Fruit fly (Drosophila melanogaster) whole organism, embryonic: ENCODE measurements around the gene Dpm3.

Source experiments
- Ada2b ChIP-seq: fragments of 200-800 bp; sonication (Bioruptor generic); IDR thresholded peaks from 2 replicates; pipeline ENCODE4 v1.3.6; 2022; ENCODE audit warnings: missing biosample characterization, missing genetic modification characterization
- Awh ChIP-seq: fragments of 200-800 bp; sonication (Bioruptor generic); IDR thresholded peaks from 2 replicates; pipeline ENCODE4, ENCODE4 v1.3.6; 2022; ENCODE audit warnings: missing biosample characterization, missing genetic modification characterization
- B-H1 ChIP-seq: fragments of 200-800 bp; sonication (Bioruptor generic); IDR thresholded peaks from 3 replicates; pipeline ENCODE4 v1.3.6; 2022; ENCODE audit warnings: missing biosample characterization, missing genetic modification characterization
- CG10147 ChIP-seq: fragments of 200-800 bp; sonication (Bioruptor generic); optimal IDR thresholded peaks from 2 replicates; lab custom pipeline; 2019; ENCODE audit warnings: missing biosample characterization, mild to moderate bottlenecking, missing genetic modification characterization, moderate library complexity
- CG10267 ChIP-seq: fragments of 200-800 bp; sonication (Bioruptor generic); optimal IDR thresholded peaks from 2 replicates; lab custom pipeline; 2018; ENCODE audit warnings: missing biosample characterization, mild to moderate bottlenecking, missing genetic modification characterization, moderate library complexity
- CG10654 ChIP-seq: fragments of 200-800 bp; sonication (Bioruptor generic); optimal IDR thresholded peaks from 2 replicates; lab custom pipeline; 2016; ENCODE audit warnings: missing biosample characterization, missing genetic modification characterization
- CG11456 ChIP-seq: fragments of 200-800 bp; sonication (Bioruptor generic); IDR thresholded peaks from 3 replicates; pipeline ENCODE4 v1.3.6; 2022; ENCODE audit warnings: missing biosample characterization, missing genetic modification characterization
- CG12155 ChIP-seq: fragments of 200-800 bp; sonication (Bioruptor generic); optimal IDR thresholded peaks from 3 replicates; lab custom pipeline; 2016; ENCODE audit warnings: missing biosample characterization, missing genetic modification characterization
- CG12236 ChIP-seq: fragments of 200-800 bp; sonication (Bioruptor generic); optimal IDR thresholded peaks from 2 replicates; lab custom pipeline; 2016; ENCODE audit warnings: missing biosample characterization, missing genetic modification characterization
- CG12299 ChIP-seq: fragments of 200-800 bp; sonication (Bioruptor generic); optimal IDR thresholded peaks from 2 replicates; lab custom pipeline; 2018; ENCODE audit warnings: missing biosample characterization, mild to moderate bottlenecking, missing genetic modification characterization
- CG13287 ChIP-seq: fragments of 200-800 bp; sonication (Bioruptor generic); IDR thresholded peaks from 2 replicates; pipeline ENCODE4 v1.3.6; 2022; ENCODE audit warnings: missing biosample characterization, missing genetic modification characterization; ENCODE audit not compliant: partially characterized antibody
- CG15479 ChIP-seq: fragments of 200-800 bp; sonication (Bioruptor generic); optimal IDR thresholded peaks from 3 replicates; lab custom pipeline; 2019; ENCODE audit warnings: missing biosample characterization, mild to moderate bottlenecking, missing genetic modification characterization, moderate library complexity
- CG17802 ChIP-seq: fragments of 200-800 bp; sonication (Bioruptor generic); optimal IDR thresholded peaks from 2 replicates; lab custom pipeline; 2018; ENCODE audit warnings: missing biosample characterization, mild to moderate bottlenecking, missing genetic modification characterization, moderate library complexity
- CG2120 ChIP-seq: fragments of 200-800 bp; sonication (Bioruptor generic); optimal IDR thresholded peaks from 3 replicates; lab custom pipeline; 2016; ENCODE audit warnings: missing biosample characterization, missing genetic modification characterization
- CG30403 ChIP-seq: fragments of 200-800 bp; sonication (Bioruptor generic); optimal IDR thresholded peaks from 3 replicates; lab custom pipeline; 2016; ENCODE audit warnings: missing biosample characterization, missing genetic modification characterization
- CG3163 ChIP-seq: fragments of 200-800 bp; sonication (Bioruptor generic); optimal IDR thresholded peaks from 3 replicates; lab custom pipeline; 2016; ENCODE audit warnings: missing biosample characterization, missing genetic modification characterization
- CG32772 ChIP-seq: fragments of 200-800 bp; sonication (Bioruptor generic); IDR thresholded peaks from 2 replicates; pipeline ENCODE4 v1.3.6; 2022; ENCODE audit warnings: missing biosample characterization, missing genetic modification characterization
- CG3995 ChIP-seq: fragments of 200-800 bp; sonication (Bioruptor generic); optimal IDR thresholded peaks from 3 replicates; lab custom pipeline; 2016; ENCODE audit warnings: missing biosample characterization, missing genetic modification characterization
- CG42726 ChIP-seq: fragments of 200-800 bp; sonication (Bioruptor generic); IDR thresholded peaks from 2 replicates; pipeline ENCODE4 v1.3.6; 2022; ENCODE audit warnings: missing biosample characterization, missing genetic modification characterization; ENCODE audit not compliant: partially characterized antibody
- CG7556 ChIP-seq: fragments of 200-800 bp; sonication (Bioruptor generic); optimal IDR thresholded peaks from 2 replicates; lab custom pipeline; 2017; ENCODE audit warnings: missing biosample characterization, mild to moderate bottlenecking, missing genetic modification characterization
- CG7963 ChIP-seq: fragments of 200-800 bp; sonication (Bioruptor generic); IDR thresholded peaks from 3 replicates; pipeline ENCODE4 v1.3.6; 2022; ENCODE audit warnings: missing biosample characterization, missing genetic modification characterization; ENCODE audit not compliant: partially characterized antibody
- CG9817 ChIP-seq: fragments of 200-800 bp; sonication (Bioruptor generic); optimal IDR thresholded peaks from 2 replicates; lab custom pipeline; 2018; ENCODE audit warnings: missing biosample characterization, mild to moderate bottlenecking, missing genetic modification characterization, moderate library complexity
- Camta ChIP-seq: fragments of 200-800 bp; sonication (Bioruptor generic); optimal IDR thresholded peaks from 2 replicates; lab custom pipeline; 2016; ENCODE audit warnings: missing biosample characterization, missing genetic modification characterization
- Deaf1 ChIP-seq: fragments of 200-800 bp; optimal IDR thresholded peaks from 3 replicates; lab custom pipeline; 2019; ENCODE audit warnings: missing biosample characterization, mild to moderate bottlenecking, missing genetic modification characterization, moderate library complexity
- Dek ChIP-seq: fragments of 200-800 bp; sonication (Bioruptor generic); optimal IDR thresholded peaks from 3 replicates; lab custom pipeline; 2019; ENCODE audit warnings: missing biosample characterization, mild to moderate bottlenecking, missing genetic modification characterization, moderate library complexity
- Doc2 ChIP-seq: fragments of 200-800 bp; sonication (Bioruptor generic); IDR thresholded peaks from 2 replicates; pipeline ENCODE4 v1.3.6; 2022; ENCODE audit warnings: missing biosample characterization, missing genetic modification characterization
- Drgx ChIP-seq: fragments of 200-800 bp; sonication (Bioruptor generic); IDR thresholded peaks from 2 replicates; pipeline ENCODE4 v1.3.6; 2022; ENCODE audit warnings: missing biosample characterization, missing genetic modification characterization
- Eip74EF ChIP-seq, 2 experiments: fragments of 200-800 bp in 1 of 2; fragments of >200 bp in 1 of 2; sonication (Bioruptor generic) in 1 of 2; optimal IDR thresholded peaks; 2 replicates each; lab custom pipeline; 2017 to 2019; ENCODE audit warnings: missing biosample characterization in 2 of 2, missing genetic modification characterization in 2 of 2, mild to moderate bottlenecking in 1 of 2, moderate library complexity in 1 of 2
- Fer3 ChIP-seq: fragments of 200-800 bp; sonication (Bioruptor generic); optimal IDR thresholded peaks from 2 replicates; lab custom pipeline; 2018; ENCODE audit warnings: missing biosample characterization, mild to moderate bottlenecking, missing genetic modification characterization, moderate library complexity
- HLH4C ChIP-seq: fragments of 200-800 bp; sonication (Bioruptor generic); IDR thresholded peaks from 3 replicates; pipeline ENCODE4 v1.3.6; 2022; ENCODE audit warnings: missing biosample characterization, missing genetic modification characterization; ENCODE audit not compliant: partially characterized antibody
- Hand ChIP-seq: fragments of 200-800 bp; sonication (Bioruptor generic); optimal IDR thresholded peaks from 2 replicates; lab custom pipeline; 2017; ENCODE audit warnings: mild to moderate bottlenecking, missing biosample characterization, missing genetic modification reagents, missing genetic modification characterization
- Kr ChIP-seq: fragments of 200-800 bp; sonication (Bioruptor generic); optimal IDR thresholded peaks from 2 replicates; lab custom pipeline; 2017; ENCODE audit warnings: missing biosample characterization, mild to moderate bottlenecking, missing genetic modification characterization
- Rx ChIP-seq: fragments of 200-800 bp; sonication (Bioruptor generic); IDR thresholded peaks from 2 replicates; pipeline ENCODE4 v1.3.6; 2022; ENCODE audit warnings: missing biosample characterization, missing genetic modification characterization
- Sin3A ChIP-seq: fragments of >200 bp; optimal IDR thresholded peaks from 2 replicates; lab custom pipeline; 2018
- ara ChIP-seq: fragments of 200-800 bp; sonication (Bioruptor generic); IDR thresholded peaks from 2 replicates; pipeline ENCODE4 v1.3.6; 2022; ENCODE audit warnings: missing biosample characterization, missing genetic modification characterization
- bab2 ChIP-seq: fragments of 200-800 bp; sonication (Bioruptor generic); optimal IDR thresholded peaks from 2 replicates; lab custom pipeline; 2016; ENCODE audit warnings: missing biosample characterization, missing genetic modification characterization
- bcd ChIP-seq: fragments of 200-800 bp; sonication (Bioruptor generic); optimal IDR thresholded peaks from 2 replicates; lab custom pipeline; 2017; ENCODE audit warnings: missing biosample characterization, mild to moderate bottlenecking, missing genetic modification characterization
- ci ChIP-seq: fragments of 200-800 bp; sonication (Bioruptor generic); IDR thresholded peaks from 3 replicates; pipeline ENCODE4 v1.3.6; 2022; ENCODE audit warnings: missing biosample characterization, missing genetic modification characterization
- dmrt99B ChIP-seq: fragments of 200-800 bp; sonication (Bioruptor generic); optimal IDR thresholded peaks from 2 replicates; lab custom pipeline; 2018; ENCODE audit warnings: missing biosample characterization, mild to moderate bottlenecking, missing genetic modification characterization, moderate library complexity
- ewg ChIP-seq: fragments of 200-800 bp; sonication (Bioruptor generic); optimal IDR thresholded peaks from 3 replicates; lab custom pipeline; 2017; ENCODE audit warnings: mild to moderate bottlenecking, missing biosample characterization, missing genetic modification reagents, missing genetic modification characterization
- fd102C ChIP-seq: fragments of 200-800 bp; sonication (Bioruptor generic); optimal IDR thresholded peaks from 2 replicates; lab custom pipeline; 2018; ENCODE audit warnings: missing biosample characterization, mild to moderate bottlenecking, missing genetic modification characterization, moderate library complexity
- grn ChIP-seq: fragments of 200-800 bp; sonication (Bioruptor generic); optimal IDR thresholded peaks from 3 replicates; lab custom pipeline; 2017; ENCODE audit warnings: missing biosample characterization, missing genetic modification characterization
- gsb-n ChIP-seq: fragments of 200-800 bp; sonication (Bioruptor generic); optimal IDR thresholded peaks from 3 replicates; lab custom pipeline; 2018; ENCODE audit warnings: missing biosample characterization, mild to moderate bottlenecking, missing genetic modification characterization
- hkb ChIP-seq, 2 experiments: fragments of 200-800 bp in 1 of 2; fragments of >200 bp in 1 of 2; sonication (Bioruptor generic) in 1 of 2; IDR thresholded peaks in 1 of 2; optimal IDR thresholded peaks in 1 of 2; 2 replicates each; pipeline versions ENCODE4 v1.3.6 to Lab custom; 2017 to 2022; ENCODE audit warnings: missing biosample characterization in 1 of 2, missing genetic modification characterization in 1 of 2
- kni ChIP-seq: fragments of 200-800 bp; sonication (Bioruptor generic); optimal IDR thresholded peaks from 3 replicates; lab custom pipeline; 2017; ENCODE audit warnings: mild to moderate bottlenecking, missing biosample characterization, missing genetic modification reagents, missing genetic modification characterization
- mirr ChIP-seq: fragments of 200-800 bp; sonication (Bioruptor generic); optimal IDR thresholded peaks from 3 replicates; lab custom pipeline; 2018; ENCODE audit warnings: missing biosample characterization, mild to moderate bottlenecking, missing genetic modification characterization
- pros ChIP-seq: fragments of 200-800 bp; sonication (Bioruptor generic); optimal IDR thresholded peaks from 3 replicates; lab custom pipeline; 2019; ENCODE audit warnings: missing biosample characterization, mild to moderate bottlenecking, missing genetic modification characterization, moderate library complexity
- tgo ChIP-seq: fragments of 200-800 bp; sonication (Bioruptor generic); IDR thresholded peaks from 3 replicates; pipeline ENCODE4 v1.3.6; 2022; ENCODE audit warnings: missing biosample characterization, missing genetic modification characterization
- tll ChIP-seq, 2 experiments: fragments of 200-800 bp in 1 of 2; fragments of >200 bp in 1 of 2; sonication (Bioruptor generic) in 1 of 2; optimal IDR thresholded peaks; 2 replicates each; lab custom pipeline; 2017 to 2019; ENCODE audit warnings: missing biosample characterization in 2 of 2, missing genetic modification characterization in 2 of 2, mild to moderate bottlenecking in 1 of 2, moderate library complexity in 1 of 2

The Dpm3 gene

dm6 chr3R:13425470-13426033 is 22.7 kb upstream of the Dpm3 start, which contains the start of gene Act87E (continued):
- peak in 1 of 2 experiments; percentile 72 for TF ChIP-seq Eip74EF (GFP tag; optimal IDR thresholded peaks at IDR 0.05; lab: Kevin White, UChicago)
- no peak for TF ChIP-seq hkb (optimal IDR thresholded peaks at IDR 0.05; lab: Kevin White, UChicago)
- TF ChIP-seq hkb (GFP tag; IDR thresholded peaks at IDR 0.05; lab: Robert Waterston, UW): no peak; the same call in 1 of the 2 replicates
- peak; percentile 63 for TF ChIP-seq bcd (GFP tag; lab: Kevin White, UChicago)
- no peak for TF ChIP-seq HLH4C
- TF ChIP-seq fd102C (GFP tag; lab: Kevin White, UChicago): no peak
- peak; percentile 78 for TF ChIP-seq dmrt99B (tag; lab: Kevin White, UChicago)
- TF ChIP-seq CG10267 (tag; lab: Kevin White, UChicago): peak; percentile 78
- no peak for TF ChIP-seq CG3995 (GFP tag; lab: Kevin White, UChicago)
- TF ChIP-seq pros (GFP tag; lab: Kevin White, UChicago): peak; percentile 16
- TF ChIP-seq CG17802 (tag; lab: Kevin White, UChicago): no peak
- TF ChIP-seq Awh: no peak
- peak; percentile 79 for TF ChIP-seq CG30403 (GFP tag; lab: Kevin White, UChicago)
- TF ChIP-seq mirr: no peak
- TF ChIP-seq Sin3A (lab: Kevin White, UChicago): no peak
- no peak for TF ChIP-seq ci
- TF ChIP-seq CG12155 (GFP tag; lab: Kevin White, UChicago): peak; percentile 19
- no peak for TF ChIP-seq Camta
- no peak for TF ChIP-seq CG3163
- TF ChIP-seq CG2120: no peak
- peak; percentile 2 for TF ChIP-seq CG10147 (GFP tag; lab: Kevin White, UChicago)
- TF ChIP-seq Fer3 (tag; lab: Kevin White, UChicago): peak; percentile 1
- TF ChIP-seq Drgx: peak; percentile 13; the same call in 1 of the 2 replicates
- no peak for TF ChIP-seq Rx (GFP tag; lab: Robert Waterston, UW)
- TF ChIP-seq B-H1 (GFP tag; lab: Robert Waterston, UW): no peak
- TF ChIP-seq CG12236 (GFP tag; lab: Kevin White, UChicago): no peak
- no peak for TF ChIP-seq bab2
- peak; percentile 26; the same call in 1 of the 2 replicates for TF ChIP-seq CG32772
- TF ChIP-seq grn (GFP tag; lab: Kevin White, UChicago): no peak
- TF ChIP-seq Dek: peak; percentile 52
- TF ChIP-seq CG42726 (GFP tag; lab: Robert Waterston, UW): no peak
- no peak for TF ChIP-seq Doc2 (GFP tag; lab: Robert Waterston, UW)
- peak; percentile 81 for TF ChIP-seq CG7556
- TF ChIP-seq gsb-n: peak; percentile 77
- TF ChIP-seq Ada2b (GFP tag; lab: Robert Waterston, UW): no peak
- peak; percentile 27 for TF ChIP-seq Deaf1 (tag; lab: Kevin White, UChicago)
- TF ChIP-seq kni (GFP tag; lab: Kevin White, UChicago): no peak
- no peak for TF ChIP-seq CG11456 (GFP tag; lab: Robert Waterston, UW)
- TF ChIP-seq CG9817 (tag; lab: Kevin White, UChicago): peak; percentile 34
- TF ChIP-seq tll (GFP tag; optimal IDR thresholded peaks at IDR 0.05; lab: Kevin White, UChicago): no peak
- no peak for TF ChIP-seq Kr (GFP tag; lab: Kevin White, UChicago)
- TF ChIP-seq Hand: no peak
- TF ChIP-seq CG7963 (GFP tag; lab: Robert Waterston, UW): no peak
- peak; percentile 53 for TF ChIP-seq ewg (GFP tag; lab: Kevin White, UChicago)
- TF ChIP-seq CG13287 (GFP tag; lab: Robert Waterston, UW): no peak
- peak; percentile 68 for TF ChIP-seq ara (GFP tag; lab: Robert Waterston, UW)
- TF ChIP-seq CG15479 (GFP tag; lab: Kevin White, UChicago): no peak
- peak; percentile 44; the same call in 1 of the 3 replicates for TF ChIP-seq tgo (GFP tag; lab: Robert Waterston, UW)
- TF ChIP-seq CG10654 (GFP tag; lab: Kevin White, UChicago): peak; percentile 14
- TF ChIP-seq CG12299 (tag; lab: Kevin White, UChicago): no peak
